Fruit fly (Drosophila melanogaster): ENCODE measurements around the gene sog.
A peak's percentile ranks its signal among the peaks of the same experiment; 100 is the strongest.

sog gene

dm6 chrX:15653364-15653809 lies 20.2 kb upstream of the sog start (continued):
- TF ChIP-seq fu2 (GFP tag; optimal IDR thresholded peaks at IDR 0.05) (no peak), Myb (GFP tag; optimal IDR thresholded peaks at IDR 0.05) (peak; percentile 68), YL-1 (GFP tag; optimal IDR thresholded peaks at IDR 0.05) (no peak), knrl (GFP tag; IDR thresholded peaks at IDR 0.05; ENCODE audit: partially characterized antibody) (peak; percentile 68), pnt (GFP tag; optimal IDR thresholded peaks at IDR 0.05) (peak; percentile 17), chinmo (GFP tag; IDR thresholded peaks at IDR 0.05; ENCODE audit: partially characterized antibody) (0 out of 4 replicates have a peak, but pooled peaks have one; percentile 63), CG5245 (GFP tag; optimal IDR thresholded peaks at IDR 0.05) (peak; percentile 49), CG12659 (GFP tag; optimal IDR thresholded peaks at IDR 0.05) (peak; percentile 8), Nf-YA (GFP tag; IDR thresholded peaks at IDR 0.05) (no peak), Awh (GFP tag; IDR thresholded peaks at IDR 0.05) (no peak), CG6683 (GFP tag; optimal IDR thresholded peaks at IDR 0.05) (no peak), bowl (GFP tag; IDR thresholded peaks at IDR 0.05) (no peak), CG7839 (tag; optimal IDR thresholded peaks at IDR 0.05) (peak; percentile 57), CG11456 (GFP tag; IDR thresholded peaks at IDR 0.05) (peak; percentile 87), oc (tag; optimal IDR thresholded peaks at IDR 0.05) (no peak), CG30020 (tag; optimal IDR thresholded peaks at IDR 0.05) (no peak), NFAT (GFP tag; IDR thresholded peaks at IDR 0.05) (peak; percentile 72), Nf-YB (GFP tag; optimal IDR thresholded peaks at IDR 0.05) (no peak), CG17361 (GFP tag; IDR thresholded peaks at IDR 0.05) (0 out of 3 replicates have a peak, but pooled peaks have one; percentile 24), CTCF (GFP tag; optimal IDR thresholded peaks at IDR 0.05) (peak; percentile 97), CG13894 (tag; optimal IDR thresholded peaks at IDR 0.05) (no peak), Dad (GFP tag; optimal IDR thresholded peaks at IDR 0.05) (no peak), Blimp-1 (GFP tag; optimal IDR thresholded peaks at IDR 0.05) (peak; percentile 4), her (GFP tag; optimal IDR thresholded peaks at IDR 0.05) (no peak), CG11723 (GFP tag; optimal IDR thresholded peaks at IDR 0.05) (no peak), dpn (GFP tag; optimal IDR thresholded peaks at IDR 0.05) (peak; percentile 8 to 36), Mes4 (GFP tag; optimal IDR thresholded peaks at IDR 0.05) (no peak), CG7928 (GFP tag; optimal IDR thresholded peaks at IDR 0.05) (no peak), CG4282 (GFP tag; optimal IDR thresholded peaks at IDR 0.05) (no peak), gem (tag; optimal IDR thresholded peaks at IDR 0.05) (peak; percentile 44), CG17912 (GFP tag; optimal IDR thresholded peaks at IDR 0.05) (no peak), CG8281 (tag; optimal IDR thresholded peaks at IDR 0.05) (no peak), CG3995 (GFP tag; optimal IDR thresholded peaks at IDR 0.05) (no peak), CG11560 (tag; IDR thresholded peaks at IDR 0.05) (no peak), CG4424 (GFP tag; optimal IDR thresholded peaks at IDR 0.05) (peak; percentile 8), Fer1 (GFP tag; optimal IDR thresholded peaks at IDR 0.05) (no peak), CG14014 (GFP tag; IDR thresholded peaks at IDR 0.05) (no peak), D19B (GFP tag; optimal IDR thresholded peaks at IDR 0.05) (peak; percentile 33), al (GFP tag; IDR thresholded peaks at IDR 0.05) (no peak), CG15696 (tag; optimal IDR thresholded peaks at IDR 0.05) (peak; percentile 56), wor (GFP tag; IDR thresholded peaks at IDR 0.05) (no peak), pzg (GFP tag; optimal IDR thresholded peaks at IDR 0.05) (no peak), Dref (GFP tag; IDR thresholded peaks at IDR 0.05) (no peak), Adf1 (GFP tag; IDR thresholded peaks at IDR 0.05) (no peak), Fer2 (tag; optimal IDR thresholded peaks at IDR 0.05) (no peak), CG17802 (tag; optimal IDR thresholded peaks at IDR 0.05) (no peak), CG12769 (tag; optimal IDR thresholded peaks at IDR 0.05) (no peak), sima (GFP tag; optimal IDR thresholded peaks at IDR 0.05) (no peak), Atf6 (GFP tag; IDR thresholded peaks at IDR 0.05) (no peak), hb (GFP tag; IDR thresholded peaks at IDR 0.05; ENCODE audit: partially characterized antibody) (peak; percentile 83; the same call in 2 of the 3 replicates), CG10209 (GFP tag; optimal IDR thresholded peaks at IDR 0.05) (no peak), usp (GFP tag; optimal IDR thresholded peaks at IDR 0.05) (no peak)
